Fruit fly (Drosophila melanogaster) whole organism, embryonic: ENCODE results near the gene vkg.

Source experiments
- CG1024 ChIP-seq: fragments of 200-800 bp; sonication (Bioruptor generic); IDR thresholded peaks from 2 replicates; pipeline ENCODE4 v1.3.6; 2022; ENCODE audit warnings: missing biosample characterization, missing genetic modification characterization
- CG10321 ChIP-seq: fragments of 200-800 bp; sonication (Bioruptor generic); IDR thresholded peaks from 2 replicates; pipeline ENCODE4 v1.3.6; 2022; ENCODE audit warnings: missing biosample characterization, missing genetic modification characterization
- CG11560 ChIP-seq: fragments of 200-800 bp; sonication (Bioruptor generic); IDR thresholded peaks from 3 replicates; pipeline ENCODE4 v1.3.6; 2022; ENCODE audit warnings: missing biosample characterization, missing genetic modification characterization
- CG12659 ChIP-seq: fragments of 200-800 bp; sonication (Bioruptor generic); optimal IDR thresholded peaks from 3 replicates; lab custom pipeline; 2017; ENCODE audit warnings: mild to moderate bottlenecking, missing biosample characterization, missing genetic modification reagents, missing genetic modification characterization
- CG13123 ChIP-seq: fragments of 200-800 bp; sonication (Bioruptor generic); optimal IDR thresholded peaks from 2 replicates; lab custom pipeline; 2016; ENCODE audit warnings: missing biosample characterization, missing genetic modification characterization
- CG14860 ChIP-seq: fragments of 200-800 bp; sonication (Bioruptor generic); IDR thresholded peaks from 3 replicates; pipeline ENCODE4 v1.3.6; 2022; ENCODE audit warnings: missing biosample characterization, missing genetic modification characterization; ENCODE audit not compliant: partially characterized antibody
- CG18476 ChIP-seq: fragments of 200-800 bp; sonication (Bioruptor generic); optimal IDR thresholded peaks from 2 replicates; lab custom pipeline; 2016; ENCODE audit warnings: missing biosample characterization, mild to moderate bottlenecking, missing genetic modification characterization
- CG32767 ChIP-seq: fragments of 200-800 bp; sonication (Bioruptor generic); IDR thresholded peaks from 2 replicates; pipeline ENCODE4 v1.3.6; 2022; ENCODE audit warnings: missing biosample characterization, missing genetic modification characterization
- CG33213 ChIP-seq: fragments of 200-800 bp; sonication (Bioruptor generic); optimal IDR thresholded peaks from 3 replicates; lab custom pipeline; 2016; ENCODE audit warnings: missing biosample characterization, missing genetic modification characterization
- CG34224 ChIP-seq: fragments of 200-800 bp; sonication (Bioruptor generic); IDR thresholded peaks from 3 replicates; pipeline ENCODE4 v1.3.6; 2022; ENCODE audit warnings: missing biosample characterization, missing genetic modification characterization; ENCODE audit not compliant: partially characterized antibody
- CG34422 ChIP-seq: fragments of 200-800 bp; sonication (Bioruptor generic); IDR thresholded peaks from 3 replicates; pipeline ENCODE4 v1.3.6; 2022; ENCODE audit warnings: missing biosample characterization, missing genetic modification characterization
- CG4360 ChIP-seq: fragments of 200-800 bp; sonication (Bioruptor generic); IDR thresholded peaks from 2 replicates; pipeline ENCODE4 v1.3.6; 2022; ENCODE audit warnings: missing biosample characterization, missing genetic modification characterization
- CG4820 ChIP-seq: fragments of 200-800 bp; sonication (Bioruptor generic); optimal IDR thresholded peaks from 3 replicates; lab custom pipeline; 2016; ENCODE audit warnings: missing biosample characterization, missing genetic modification characterization
- CG5245 ChIP-seq: fragments of 200-800 bp; sonication (Bioruptor generic); optimal IDR thresholded peaks from 3 replicates; lab custom pipeline; 2016; ENCODE audit warnings: missing biosample characterization, missing genetic modification characterization
- CG6654 ChIP-seq: fragments of 200-800 bp; sonication (Bioruptor generic); optimal IDR thresholded peaks from 2 replicates; lab custom pipeline; 2017; ENCODE audit warnings: missing biosample characterization, mild to moderate bottlenecking, missing genetic modification characterization
- CG7372 ChIP-seq: fragments of 200-800 bp; sonication (Bioruptor generic); IDR thresholded peaks from 2 replicates; pipeline ENCODE4 v1.3.6; 2022; ENCODE audit warnings: missing biosample characterization, missing genetic modification characterization
- CG7786 ChIP-seq: fragments of 200-800 bp; sonication (Bioruptor generic); optimal IDR thresholded peaks from 2 replicates; lab custom pipeline; 2016; ENCODE audit warnings: missing biosample characterization, missing genetic modification characterization
- CG7839 ChIP-seq: fragments of 200-800 bp; sonication (Bioruptor generic); optimal IDR thresholded peaks from 3 replicates; lab custom pipeline; 2018; ENCODE audit warnings: missing biosample characterization, mild to moderate bottlenecking, missing genetic modification characterization, moderate library complexity
- CG7928 ChIP-seq: fragments of 200-800 bp; sonication (Bioruptor generic); optimal IDR thresholded peaks from 2 replicates; lab custom pipeline; 2017; ENCODE audit warnings: missing biosample characterization, mild to moderate bottlenecking, missing genetic modification characterization
- CG9609 ChIP-seq: fragments of 200-800 bp; sonication (Bioruptor generic); optimal IDR thresholded peaks from 3 replicates; lab custom pipeline; 2016; ENCODE audit warnings: missing biosample characterization, missing genetic modification characterization
- CG9797 ChIP-seq: fragments of 200-800 bp; sonication (Bioruptor generic); optimal IDR thresholded peaks from 3 replicates; lab custom pipeline; 2018; ENCODE audit warnings: missing biosample characterization, mild to moderate bottlenecking, missing genetic modification characterization
- CG9932 ChIP-seq: fragments of 200-800 bp; sonication (Bioruptor generic); IDR thresholded peaks from 2 replicates; pipeline ENCODE4 v1.3.6; 2022; ENCODE audit warnings: missing biosample characterization, missing genetic modification characterization
- Chrac-16 ChIP-seq: fragments of 200-800 bp; sonication (Bioruptor generic); optimal IDR thresholded peaks from 3 replicates; lab custom pipeline; 2016; ENCODE audit warnings: missing biosample characterization, missing genetic modification characterization
- CkIIα-i1 ChIP-seq: fragments of 200-800 bp; sonication (Bioruptor generic); IDR thresholded peaks from 2 replicates; pipeline ENCODE4 v1.3.6; 2022; ENCODE audit warnings: missing biosample characterization, missing genetic modification characterization
- CoRest ChIP-seq: fragments of 200-800 bp; sonication (Bioruptor generic); optimal IDR thresholded peaks from 3 replicates; lab custom pipeline; 2018; ENCODE audit warnings: missing biosample characterization, mild to moderate bottlenecking, missing genetic modification characterization, moderate library complexity
- Dip2 ChIP-seq: fragments of 200-800 bp; sonication (Bioruptor generic); IDR thresholded peaks from 2 replicates; pipeline ENCODE4 v1.3.6; 2022; ENCODE audit warnings: missing biosample characterization, missing genetic modification characterization
- Fer1 ChIP-seq: fragments of 200-800 bp; sonication (Bioruptor generic); optimal IDR thresholded peaks from 2 replicates; lab custom pipeline; 2017; ENCODE audit warnings: missing biosample characterization, mild to moderate bottlenecking, missing genetic modification characterization
- Mad ChIP-seq: fragments of 200-800 bp; sonication (Bioruptor generic); optimal IDR thresholded peaks from 2 replicates; lab custom pipeline; 2016; ENCODE audit warnings: missing biosample characterization, missing genetic modification characterization
- Rx ChIP-seq: fragments of 200-800 bp; sonication (Bioruptor generic); IDR thresholded peaks from 2 replicates; pipeline ENCODE4 v1.3.6; 2022; ENCODE audit warnings: missing biosample characterization, missing genetic modification characterization
- Scr ChIP-seq: fragments of 200-800 bp; sonication (Bioruptor generic); IDR thresholded peaks from 2 replicates; pipeline ENCODE4 v1.3.6; 2022; ENCODE audit warnings: missing biosample characterization, missing genetic modification characterization; ENCODE audit not compliant: partially characterized antibody
- Ssrp ChIP-seq: fragments of 200-800 bp; sonication (Bioruptor generic); optimal IDR thresholded peaks from 2 replicates; lab custom pipeline; 2018; ENCODE audit warnings: missing biosample characterization, mild to moderate bottlenecking, missing genetic modification characterization, moderate library complexity
- Trl ChIP-seq, 3 experiments: fragments of >200 bp in 2 of 3; fragments of 200-800 bp in 1 of 3; sonication (Bioruptor generic) in 1 of 3; optimal IDR thresholded peaks; 2 replicates in 1 of 3; 3 replicates in 2 of 3; lab custom pipeline; 2016 to 2017; ENCODE audit warnings: missing biosample characterization in 1 of 3, missing genetic modification characterization in 1 of 3
- bigmax ChIP-seq: fragments of 200-800 bp; sonication (Bioruptor generic); optimal IDR thresholded peaks from 2 replicates; lab custom pipeline; 2018; ENCODE audit warnings: missing biosample characterization, mild to moderate bottlenecking, missing genetic modification characterization
- caup ChIP-seq: fragments of 200-800 bp; sonication (Bioruptor generic); optimal IDR thresholded peaks from 3 replicates; lab custom pipeline; 2017; ENCODE audit warnings: missing biosample characterization, mild to moderate bottlenecking, missing genetic modification characterization, moderate library complexity; ENCODE audit not compliant: severe bottlenecking
- crc ChIP-seq: fragments of 200-800 bp; sonication (Bioruptor generic); optimal IDR thresholded peaks from 2 replicates; lab custom pipeline; 2016; ENCODE audit warnings: missing biosample characterization, missing genetic modification characterization
- crp ChIP-seq, 2 experiments: fragments of 200-800 bp; sonication (Bioruptor generic); optimal IDR thresholded peaks; 2 replicates in 1 of 2; 3 replicates in 1 of 2; lab custom pipeline; 2017; ENCODE audit warnings: missing biosample characterization in 2 of 2, missing genetic modification characterization in 2 of 2, mild to moderate bottlenecking in 1 of 2, moderate library complexity in 1 of 2
- dan ChIP-seq: fragments of 200-800 bp; sonication (Bioruptor generic); IDR thresholded peaks from 2 replicates; pipeline ENCODE4 v1.3.6; 2022; ENCODE audit warnings: missing biosample characterization, missing genetic modification characterization
- gcm ChIP-seq: fragments of 200-800 bp; sonication (Bioruptor generic); optimal IDR thresholded peaks from 2 replicates; lab custom pipeline; 2019; ENCODE audit warnings: missing biosample characterization, mild to moderate bottlenecking, missing genetic modification characterization, moderate library complexity
- klu ChIP-seq: fragments of 200-800 bp; sonication (Bioruptor generic); IDR thresholded peaks from 2 replicates; pipeline ENCODE4 v1.3.6; 2022; ENCODE audit warnings: missing biosample characterization, missing genetic modification characterization
- lbe ChIP-seq: fragments of 200-800 bp; sonication (Bioruptor generic); optimal IDR thresholded peaks from 2 replicates; lab custom pipeline; 2016; ENCODE audit warnings: missing biosample characterization, mild to moderate bottlenecking, missing genetic modification characterization
- nerfin-1 ChIP-seq: fragments of 200-800 bp; sonication (Bioruptor generic); optimal IDR thresholded peaks from 3 replicates; lab custom pipeline; 2019; ENCODE audit warnings: missing biosample characterization, mild to moderate bottlenecking, missing genetic modification characterization, moderate library complexity
- oc ChIP-seq: fragments of 200-800 bp; sonication (Bioruptor generic); optimal IDR thresholded peaks from 2 replicates; lab custom pipeline; 2018; ENCODE audit warnings: missing biosample characterization, mild to moderate bottlenecking, missing genetic modification characterization, moderate library complexity
- salm ChIP-seq: fragments of 200-800 bp; sonication (Bioruptor generic); optimal IDR thresholded peaks from 2 replicates; lab custom pipeline; 2018; ENCODE audit warnings: missing biosample characterization, mild to moderate bottlenecking, missing genetic modification characterization
- sens-2 ChIP-seq: fragments of 200-800 bp; sonication (Bioruptor generic); IDR thresholded peaks from 2 replicates; pipeline ENCODE4 v1.3.6; 2022; ENCODE audit warnings: missing biosample characterization, missing genetic modification characterization
- slou ChIP-seq: fragments of 200-800 bp; sonication (Bioruptor generic); optimal IDR thresholded peaks from 3 replicates; lab custom pipeline; 2016; ENCODE audit warnings: missing biosample characterization, missing genetic modification characterization
- sug ChIP-seq: fragments of 200-800 bp; optimal IDR thresholded peaks from 2 replicates; lab custom pipeline; 2019; ENCODE audit warnings: missing biosample characterization, mild to moderate bottlenecking, missing genetic modification characterization, moderate library complexity
- trem ChIP-seq: fragments of 200-800 bp; optimal IDR thresholded peaks from 3 replicates; lab custom pipeline; 2019; ENCODE audit warnings: missing biosample characterization, mild to moderate bottlenecking, missing genetic modification characterization, moderate library complexity
- tx ChIP-seq: fragments of 200-800 bp; sonication (Bioruptor generic); optimal IDR thresholded peaks from 2 replicates; lab custom pipeline; 2016; ENCODE audit warnings: missing biosample characterization, missing genetic modification characterization
- zen2 ChIP-seq: fragments of 200-800 bp; sonication (Bioruptor generic); IDR thresholded peaks from 3 replicates; pipeline ENCODE4 v1.3.6; 2022; ENCODE audit warnings: missing biosample characterization, missing genetic modification characterization; ENCODE audit not compliant: partially characterized antibody

The vkg gene

dm6 chr2L:5000287-5000871, 27.6 kb downstream of the vkg start (continued):
- peak; percentile 75 for TF ChIP-seq Ssrp
- TF ChIP-seq Mad, result peak; percentile 70
- peak; percentile 89 for TF ChIP-seq gcm (GFP tag; lab: Kevin White, UChicago)
- TF ChIP-seq Chrac-16 (GFP tag; lab: Kevin White, UChicago), result peak; percentile 80
- peak in 1 of 2 experiments; percentile 21 for TF ChIP-seq crp (GFP tag; optimal IDR thresholded peaks at IDR 0.05; lab: Kevin White, UChicago)
- peak; percentile 78 for TF ChIP-seq CG18476
- TF ChIP-seq CG7839 (tag; lab: Kevin White, UChicago), result peak; percentile 88
- TF ChIP-seq CG7372 (GFP tag; lab: Robert Waterston, UW), result peak; percentile 79
- no peak for TF ChIP-seq Scr (GFP tag; lab: Robert Waterston, UW)
- TF ChIP-seq klu (GFP tag; lab: Robert Waterston, UW), result peak; percentile 70; the same call in 1 of the 2 replicates
- peak; percentile 51 for TF ChIP-seq tx
- no peak for TF ChIP-seq zen2 (GFP tag; lab: Robert Waterston, UW)
- no peak for TF ChIP-seq Trl (optimal IDR thresholded peaks at IDR 0.05; lab: Kevin White, UChicago)
- TF ChIP-seq Trl (GFP tag; optimal IDR thresholded peaks at IDR 0.05; lab: Kevin White, UChicago), result peak; percentile 26
- TF ChIP-seq bigmax (GFP tag; lab: Kevin White, UChicago), result no peak
- no peak for TF ChIP-seq CG34224 (GFP tag; lab: Robert Waterston, UW)
- 0 out of 2 replicates have a peak, but pooled peaks have one; percentile 32 for TF ChIP-seq CG4360 (GFP tag; lab: Robert Waterston, UW)
- TF ChIP-seq sens-2, result peak; percentile 60
- no peak for TF ChIP-seq dan
- peak; percentile 79 for TF ChIP-seq trem (tag; lab: Kevin White, UChicago)
- no peak for TF ChIP-seq CG14860 (GFP tag; lab: Robert Waterston, UW)
- TF ChIP-seq CG5245 (GFP tag; lab: Kevin White, UChicago), result peak; percentile 56
- TF ChIP-seq CG6654 (GFP tag; lab: Kevin White, UChicago), result peak; percentile 54
- TF ChIP-seq lbe (GFP tag; lab: Kevin White, UChicago), result peak; percentile 86
- TF ChIP-seq CG9797, result peak; percentile 11
- TF ChIP-seq sug (tag; lab: Kevin White, UChicago), result peak; percentile 80
- TF ChIP-seq CoRest (tag; lab: Kevin White, UChicago), result peak; percentile 88
- TF ChIP-seq Fer1, result peak; percentile 86
- TF ChIP-seq CG34422, result peak; percentile 75; the same call in 2 of the 3 replicates
- TF ChIP-seq slou (GFP tag; lab: Kevin White, UChicago), result peak; percentile 44
- TF ChIP-seq CG10321 (GFP tag; lab: Robert Waterston, UW), result no peak
- peak; percentile 53 for TF ChIP-seq CG7928 (GFP tag; lab: Kevin White, UChicago)
- peak; percentile 41 for TF ChIP-seq CG13123 (GFP tag; lab: Kevin White, UChicago)
- 0 out of 2 replicates have a peak, but pooled peaks have one; percentile 22 for TF ChIP-seq CG1024 (GFP tag; lab: Robert Waterston, UW)
- TF ChIP-seq CG12659, result peak; percentile 85
- peak; percentile 84 for TF ChIP-seq CG9609 (GFP tag; lab: Kevin White, UChicago)
- TF ChIP-seq Dip2, result no peak
- TF ChIP-seq CG33213 (GFP tag; lab: Kevin White, UChicago), result peak; percentile 65
- TF ChIP-seq CG32767, result peak; percentile 82
- TF ChIP-seq CG11560 (tag; lab: Robert Waterston, UW), result peak; percentile 55; the same call in 2 of the 3 replicates
- TF ChIP-seq CG7786 (GFP tag; lab: Kevin White, UChicago), result peak; percentile 79
- peak; percentile 81 for TF ChIP-seq caup (GFP tag; lab: Kevin White, UChicago)
- TF ChIP-seq CG9932 (GFP tag; lab: Robert Waterston, UW), result peak; percentile 78
- no peak for TF ChIP-seq CkIIα-i1 (GFP tag; lab: Robert Waterston, UW)
- peak; percentile 73 for TF ChIP-seq CG4820 (GFP tag; lab: Kevin White, UChicago)
- TF ChIP-seq nerfin-1, result peak; percentile 75
- peak; percentile 59 for TF ChIP-seq crc (GFP tag; lab: Kevin White, UChicago)
- TF ChIP-seq oc (tag; lab: Kevin White, UChicago), result peak; percentile 42
- peak; percentile 70 for TF ChIP-seq Rx
- TF ChIP-seq salm, result peak; percentile 63
